Worm (Caenorhabditis elegans) whole organism, L4 larva: ENCODE results near the gene glb-27.

Source experiments
- F10B5.3 ChIP-seq: sonication (generic microtip); optimal IDR thresholded peaks from 2 replicates; lab custom pipeline; 2016; ENCODE audit warnings: mild to moderate bottlenecking, missing genetic modification characterization, missing compliant biosample characterization
- ama-1 ChIP-seq: fragments of 150-350 bp; optimal IDR thresholded peaks from 2 replicates; lab custom pipeline; 2014; ENCODE audit warnings: inconsistent platforms, mixed read lengths
- daf-16 ChIP-seq, 3 experiments: sonication (generic microtip); optimal IDR thresholded peaks; 2 replicates each; lab custom pipeline; 2016 to 2017; ENCODE audit warnings: missing genetic modification characterization in 3 of 3, missing genetic modification reagents in 3 of 3, mild to moderate bottlenecking in 2 of 3, missing compliant biosample characterization in 2 of 3, missing biosample characterization in 1 of 3, moderate library complexity in 1 of 3
- lin-15B ChIP-seq: fragments of 150-350 bp; sonication (generic microtip); optimal IDR thresholded peaks from 3 replicates; lab custom pipeline; 2014; ENCODE audit warnings: missing biosample characterization, missing genetic modification characterization
- lin-39 ChIP-seq: fragments of 150-350 bp; optimal IDR thresholded peaks from 2 replicates; lab custom pipeline; 2014; ENCODE audit warnings: missing biosample characterization, missing genetic modification reagents, missing genetic modification characterization
- mes-2 ChIP-seq: sonication (generic microtip); optimal IDR thresholded peaks from 2 replicates; lab custom pipeline; 2016; ENCODE audit warnings: missing genotype, mild to moderate bottlenecking, missing genetic modification characterization, missing compliant biosample characterization; ENCODE audit not compliant: poor library complexity, severe bottlenecking
- mxl-3 ChIP-seq: fragments of 200-800 bp; sonication (Bioruptor generic); optimal IDR thresholded peaks from 2 replicates; lab custom pipeline; 2018; ENCODE audit warnings: mild to moderate bottlenecking, missing genetic modification characterization, missing compliant biosample characterization
- nhr-41 ChIP-seq: fragments of 200-800 bp; sonication (Bioruptor generic); IDR thresholded peaks from 2 replicates; pipeline ENCODE4 v1.3.6; 2022; ENCODE audit warnings: missing genetic modification reagents, missing genetic modification characterization, missing compliant biosample characterization
- nhr-76 ChIP-seq: fragments of 150-350 bp; optimal IDR thresholded peaks from 2 replicates; lab custom pipeline; 2014; ENCODE audit warnings: missing biosample characterization, missing genetic modification characterization
- skn-1 ChIP-seq: fragments of 150-350 bp; optimal IDR thresholded peaks from 2 replicates; lab custom pipeline; 2014; ENCODE audit warnings: missing biosample characterization, missing genetic modification characterization
- snpc-4 ChIP-seq: fragments of 150-350 bp; optimal IDR thresholded peaks from 2 replicates; lab custom pipeline; 2014; ENCODE audit warnings: missing biosample characterization, missing genetic modification characterization

DNA sequence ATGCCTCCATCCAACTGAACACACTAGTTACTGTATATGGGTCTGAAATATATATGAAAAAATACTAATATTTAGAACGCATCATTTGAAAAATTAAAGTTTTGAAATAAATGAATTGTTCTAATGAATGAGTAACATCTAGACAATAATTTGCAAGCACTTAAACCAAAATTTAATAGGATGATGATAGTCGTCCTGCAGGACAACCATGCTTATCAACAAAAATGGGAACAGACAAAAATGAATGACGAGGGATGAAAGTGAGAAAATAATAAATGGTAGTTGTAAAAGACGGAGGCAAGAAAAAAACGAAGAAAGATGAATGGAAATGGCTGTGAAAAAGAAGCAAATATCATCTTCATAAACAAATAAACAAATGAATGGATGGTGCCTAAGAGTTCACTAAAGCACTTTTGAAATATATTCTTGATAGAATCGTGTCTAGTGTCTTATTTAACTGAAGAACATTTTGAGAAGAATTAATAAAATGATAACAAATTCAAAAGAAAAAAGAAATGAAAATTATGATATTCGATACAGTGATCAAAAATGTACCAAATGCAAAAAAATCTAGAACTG, 24.8 kb downstream of the glb-27 start, which contains the start of gene gldi-7:
- TF ChIP-seq skn-1 (tag; lab: Kevin White, UChicago) (no peak), lin-39 (tag; lab: Kevin White, UChicago) (no peak), ama-1 (lab: Kevin White, UChicago) (no peak), mxl-3 (GFP tag; lab: Kevin White, UChicago) (no peak), nhr-76 (tag; lab: Kevin White, UChicago) (no peak), F10B5.3 (tag; lab: Kevin White, UChicago) (no peak), lin-15B (tag; lab: Kevin White, UChicago) (no peak), mes-2 (no peak), snpc-4 (no peak), daf-16 (GFP tag; optimal IDR thresholded peaks at IDR 0.05; lab: Kevin White, UChicago) (no peak), daf-16 (tag; optimal IDR thresholded peaks at IDR 0.05; lab: Kevin White, UChicago) (no peak), nhr-41 (GFP tag; lab: Robert Waterston, UW) (no peak)
